Worm (Caenorhabditis elegans) whole organism, midembryonic: Measurements from ENCODE around the gene F47E1.20.

Experiments
- ref-1 ChIP-seq: fragments of 200-800 bp; sonication (Bioruptor generic); conservative IDR thresholded peaks from 2 replicates; pipeline ENCODE4 v1.3.6; 2022; ENCODE audit warnings: missing genetic modification reagents, missing genetic modification characterization, missing compliant biosample characterization
- tab-1 ChIP-seq: fragments of 200-800 bp; sonication (Bioruptor generic); IDR thresholded peaks from 2 replicates; pipeline ENCODE4 v1.3.6; 2022; ENCODE audit warnings: missing genetic modification characterization, missing compliant biosample characterization

- no peak for TF ChIP-seq ref-1 (GFP tag; lab: Robert Waterston, UW)
- no peak for TF ChIP-seq tab-1
Measured at ce11 chrX:9085864-9086263, 37.1 kb downstream of the F47E1.20 start.
